Fruit fly (Drosophila melanogaster) whole organism, wandering third instar larva: ENCODE results near the gene CG43133.

Experiments used
- Hr78 ChIP-seq: fragments of >200 bp; optimal IDR thresholded peaks from 2 replicates; lab custom pipeline; 2017; ENCODE audit warnings: missing biosample characterization, missing genetic modification characterization
- Mio ChIP-seq: sonication (Bioruptor generic); optimal IDR thresholded peaks from 2 replicates; lab custom pipeline; 2016; ENCODE audit warnings: missing biosample characterization, missing genetic modification characterization
- OdsH ChIP-seq: fragments of 200-800 bp; sonication (Bioruptor generic); optimal IDR thresholded peaks from 2 replicates; lab custom pipeline; 2016; ENCODE audit warnings: missing biosample characterization, mild to moderate bottlenecking, missing genetic modification characterization
- br ChIP-seq: fragments of 200-800 bp; sonication (Bioruptor generic); optimal IDR thresholded peaks from 2 replicates; lab custom pipeline; 2016; ENCODE audit warnings: missing biosample characterization, missing genetic modification characterization
- dmrt93B ChIP-seq: fragments of 200-800 bp; sonication (Bioruptor generic); optimal IDR thresholded peaks from 2 replicates; lab custom pipeline; 2018; ENCODE audit warnings: missing biosample characterization, mild to moderate bottlenecking, missing genetic modification characterization
- pan ChIP-seq: fragments of >200 bp; optimal IDR thresholded peaks from 2 replicates; lab custom pipeline; 2017
- psq ChIP-seq: fragments of 200-800 bp; sonication (Bioruptor generic); optimal IDR thresholded peaks from 3 replicates; lab custom pipeline; 2017; ENCODE audit warnings: missing biosample characterization, mild to moderate bottlenecking, missing genetic modification characterization, moderate library complexity
- tai ChIP-seq: sonication (Bioruptor generic); optimal IDR thresholded peaks from 2 replicates; lab custom pipeline; 2016; ENCODE audit warnings: missing biosample characterization, missing genetic modification characterization

- TF ChIP-seq Mio (GFP tag; lab: Kevin White, UChicago): no peak
- no peak for TF ChIP-seq tai (GFP tag; lab: Kevin White, UChicago)
- no peak for TF ChIP-seq dmrt93B (GFP tag; lab: Kevin White, UChicago)
- no peak for TF ChIP-seq Hr78 (GFP tag; lab: Kevin White, UChicago)
- no peak for TF ChIP-seq pan (lab: Kevin White, UChicago)
- TF ChIP-seq br (GFP tag; lab: Kevin White, UChicago): no peak
- no peak for TF ChIP-seq OdsH (GFP tag; lab: Kevin White, UChicago)
- TF ChIP-seq psq (GFP tag; lab: Kevin White, UChicago): no peak
Measured at dm6 chrX:18092126-18092525, 37.9 kb downstream of the CG43133 start.
